Worm (Caenorhabditis elegans): ENCODE measurements around the gene pqn-18.

pqn-18 gene

ce11 chrX:12926998-12927397 lies 19.4 kb downstream of the pqn-18 start:
- TF ChIP-seq efl-1 (optimal IDR thresholded peaks at IDR 0.05): no peak
- peak in 1 of 2 experiments; percentile 81 for TF ChIP-seq efl-1 (GFP tag; optimal IDR thresholded peaks at IDR 0.05 in 1 of 2)
- no peak for TF ChIP-seq elt-2 (tag; optimal IDR thresholded peaks at IDR 0.05)
- TF ChIP-seq lin-15B (tag; optimal IDR thresholded peaks at IDR 0.05): no peak

ce11 chrX:12928753-12929152 lies 21.1 kb downstream of the pqn-18 start:
- TF ChIP-seq blmp-1 (tag; optimal IDR thresholded peaks at IDR 0.05) (peak; percentile 0), rnt-1 (tag; optimal IDR thresholded peaks at IDR 0.05) (no peak), dsc-1 (tag; optimal IDR thresholded peaks at IDR 0.05) (peak; percentile 94), fkh-4 (tag; optimal IDR thresholded peaks at IDR 0.05; ENCODE audit: borderline replicate concordance) (peak; percentile 65), snu-23 (GFP tag; optimal IDR thresholded peaks at IDR 0.05) (no peak), nhr-85 (tag) (no peak), nhr-76 (tag; optimal IDR thresholded peaks at IDR 0.05) (no peak), ceh-88 (GFP tag; IDR thresholded peaks at IDR 0.05) (no peak)

- TF ChIP-seq nhr-90 (tag; optimal IDR thresholded peaks at IDR 0.05; ENCODE audit: poor library complexity): no peak
- no peak for TF ChIP-seq nhr-20 (tag; optimal IDR thresholded peaks at IDR 0.05)
- no peak for TF ChIP-seq lin-13 (GFP tag; optimal IDR thresholded peaks at IDR 0.05)
- no peak for TF ChIP-seq fos-1 (tag; optimal IDR thresholded peaks at IDR 0.05)
- no peak for TF ChIP-seq sup-37 (GFP tag; optimal IDR thresholded peaks at IDR 0.05)
- no peak for TF ChIP-seq tbx-2 (tag; optimal IDR thresholded peaks at IDR 0.05)
- no peak for TF ChIP-seq nhr-237 (tag; optimal IDR thresholded peaks at IDR 0.05)
- no peak for TF ChIP-seq ceh-8 (GFP tag; optimal IDR thresholded peaks at IDR 0.05)
- no peak for TF ChIP-seq isw-1 (GFP tag; IDR thresholded peaks at IDR 0.05)
- TF ChIP-seq egl-27 (tag; optimal IDR thresholded peaks at IDR 0.05): no peak
Measured at ce11 chrX:12929961-12930360, 22.3 kb downstream of the pqn-18 start, which contains the start of gene C34E7.3. C34E7.3 (plus strand) TSS chrX:12930261.

- TF ChIP-seq lin-35 (GFP tag; optimal IDR thresholded peaks at IDR 0.05): peak in 1 of 2 experiments; percentile 18
- TF ChIP-seq snu-23 (GFP tag; optimal IDR thresholded peaks at IDR 0.05): peak; percentile 41
- TF ChIP-seq nhr-71 (tag; optimal IDR thresholded peaks at IDR 0.05): peak; percentile 29
- peak; percentile 11 for TF ChIP-seq nhr-47 (tag; optimal IDR thresholded peaks at IDR 0.05)
- TF ChIP-seq fos-1 (tag; optimal IDR thresholded peaks at IDR 0.05): no peak
- TF ChIP-seq nhr-85 (tag): peak; percentile 82
- no peak for TF ChIP-seq C16A3.4 (tag; optimal IDR thresholded peaks at IDR 0.05)
- TF ChIP-seq elt-3 (tag; optimal IDR thresholded peaks at IDR 0.05): peak in 1 of 6 experiments; percentile 2
- TF ChIP-seq lsy-2 (tag; optimal IDR thresholded peaks at IDR 0.05): no peak
- TF ChIP-seq nhr-90 (tag; optimal IDR thresholded peaks at IDR 0.05; ENCODE audit: poor library complexity): peak; percentile 30
- TF ChIP-seq lin-14 (GFP tag; optimal IDR thresholded peaks at IDR 0.05): peak; percentile 57
- TF ChIP-seq nhr-19 (GFP tag; conservative IDR thresholded peaks at IDR 0.05): no peak
- peak; percentile 45 for TF ChIP-seq nhr-20 (tag; optimal IDR thresholded peaks at IDR 0.05)
- TF ChIP-seq efl-3 (GFP tag; optimal IDR thresholded peaks at IDR 0.05): no peak
- peak; percentile 34 for TF ChIP-seq blmp-1 (tag; optimal IDR thresholded peaks at IDR 0.05)
Measured at ce11 chrX:12934768-12935167, 27.1 kb downstream of the pqn-18 start, which contains the start of gene gmap-1. gmap-1 (minus strand) TSS chrX:12934978.

- TF ChIP-seq lin-39 (tag; optimal IDR thresholded peaks at IDR 0.05) (peak; percentile 19), nhr-85 (tag) (peak; percentile 78), efl-3 (GFP tag; optimal IDR thresholded peaks at IDR 0.05) (no peak)
Measured at ce11 chrX:12935694-12936093, 28.1 kb downstream of the pqn-18 start.

- TF ChIP-seq blmp-1 (tag; optimal IDR thresholded peaks at IDR 0.05) (no peak), lin-39 (tag; optimal IDR thresholded peaks at IDR 0.05) (no peak)
Measured at ce11 chrX:12937521-12937920, 29.9 kb downstream of the pqn-18 start.
